Fruit fly (Drosophila melanogaster) whole organism, wandering third instar larva: ENCODE results near the gene CG34299.
A peak's percentile ranks its signal among the peaks of the same experiment; 100 is the strongest.

ENCODE experiments used
- CG9705 ChIP-seq: fragments of 200-800 bp; sonication (Bioruptor generic); optimal IDR thresholded peaks from 2 replicates; lab custom pipeline; 2018; ENCODE audit warnings: missing biosample characterization, mild to moderate bottlenecking, missing genetic modification characterization
- Dfd ChIP-seq: fragments of >200 bp; optimal IDR thresholded peaks from 2 replicates; lab custom pipeline; 2017; ENCODE audit warnings: missing biosample characterization, missing genetic modification characterization
- Dif ChIP-seq: fragments of 200-275, 200-300 bp; sonication (Bioruptor generic); optimal IDR thresholded peaks from 2 replicates; lab custom pipeline; 2018; ENCODE audit warnings: missing biosample characterization, missing genetic modification characterization; ENCODE audit not compliant: partially characterized antibody
- GATAd ChIP-seq: sonication (Bioruptor generic); optimal IDR thresholded peaks from 2 replicates; lab custom pipeline; 2016; ENCODE audit warnings: missing biosample characterization, missing genetic modification characterization
- Hr78 ChIP-seq: fragments of >200 bp; optimal IDR thresholded peaks from 2 replicates; lab custom pipeline; 2017; ENCODE audit warnings: missing biosample characterization, missing genetic modification characterization
- Mio ChIP-seq: sonication (Bioruptor generic); optimal IDR thresholded peaks from 2 replicates; lab custom pipeline; 2016; ENCODE audit warnings: missing biosample characterization, missing genetic modification characterization
- Myc ChIP-seq: fragments of >200 bp; optimal IDR thresholded peaks from 2 replicates; lab custom pipeline; 2017
- br ChIP-seq: fragments of 200-800 bp; sonication (Bioruptor generic); optimal IDR thresholded peaks from 2 replicates; lab custom pipeline; 2016; ENCODE audit warnings: missing biosample characterization, missing genetic modification characterization
- dmrt93B ChIP-seq: fragments of 200-800 bp; sonication (Bioruptor generic); optimal IDR thresholded peaks from 2 replicates; lab custom pipeline; 2018; ENCODE audit warnings: missing biosample characterization, mild to moderate bottlenecking, missing genetic modification characterization
- h ChIP-seq: fragments of 200-800 bp; sonication (Bioruptor generic); optimal IDR thresholded peaks from 3 replicates; lab custom pipeline; 2016; ENCODE audit warnings: missing biosample characterization, mild to moderate bottlenecking, missing genetic modification characterization
- pan ChIP-seq: fragments of >200 bp; optimal IDR thresholded peaks from 2 replicates; lab custom pipeline; 2017
- usp ChIP-seq: fragments of >200 bp; optimal IDR thresholded peaks from 2 replicates; lab custom pipeline; 2017; ENCODE audit warnings: missing biosample characterization, missing genetic modification characterization

- no peak for TF ChIP-seq Mio (GFP tag; lab: Kevin White, UChicago)
- TF ChIP-seq pan (lab: Kevin White, UChicago), result no peak
- no peak for TF ChIP-seq br (GFP tag; lab: Kevin White, UChicago)
- TF ChIP-seq Myc (lab: Kevin White, UChicago), result no peak
- no peak for TF ChIP-seq Hr78 (GFP tag; lab: Kevin White, UChicago)
- no peak for TF ChIP-seq Dfd (GFP tag; lab: Kevin White, UChicago)
- TF ChIP-seq h (GFP tag; lab: Kevin White, UChicago), result peak; percentile 1
- TF ChIP-seq Dif (GFP tag; lab: Kevin White, UChicago), result no peak
- TF ChIP-seq usp (GFP tag; lab: Kevin White, UChicago), result no peak
- TF ChIP-seq CG9705 (GFP tag; lab: Kevin White, UChicago), result no peak
- no peak for TF ChIP-seq dmrt93B (GFP tag; lab: Kevin White, UChicago)
- TF ChIP-seq GATAd, result no peak
These were observed 28.3 kb downstream of the CG34299 start, which contains the start of gene heca for dm6 chr3R:30277700-30278099.
